Worm (Caenorhabditis elegans) whole organism, young adult: Measurements from ENCODE around the gene sbp-1.

Source experiments
- C06A6.2 ChIP-seq: fragments of 200-800 bp; sonication (Bioruptor generic); conservative IDR thresholded peaks from 2 replicates; pipeline ENCODE4 v1.3.6; 2022; ENCODE audit warnings: missing genetic modification characterization, missing compliant biosample characterization
- ama-1 ChIP-seq, 3 experiments: fragments of 150-350 bp in 1 of 3; sonication (generic microtip) in 2 of 3; optimal IDR thresholded peaks; 2 replicates each; lab custom pipeline; 2014 to 2018; ENCODE audit warnings: missing biosample characterization in 2 of 3, missing genetic modification characterization in 2 of 3, missing genetic modification reagents in 2 of 3
- ceh-27 ChIP-seq: fragments of 200-800 bp; sonication (Bioruptor generic); optimal IDR thresholded peaks from 2 replicates; lab custom pipeline; 2018; ENCODE audit warnings: mild to moderate bottlenecking, missing genetic modification characterization, moderate library complexity, missing compliant biosample characterization
- him-1 ChIP-seq: sonication (generic microtip); optimal IDR thresholded peaks from 2 replicates; lab custom pipeline; 2016; ENCODE audit warnings: missing genotype, missing genetic modification reagents, missing genetic modification characterization, missing compliant biosample characterization
- lag-1 ChIP-seq: fragments of 200-800 bp; sonication (Bioruptor generic); IDR thresholded peaks from 2 replicates; pipeline ENCODE4 v1.3.6; 2022; ENCODE audit warnings: missing genetic modification reagents, missing genetic modification characterization, missing compliant biosample characterization
- madf-3 ChIP-seq: fragments of 200-800 bp; sonication (Bioruptor generic); IDR thresholded peaks from 2 replicates; pipeline ENCODE4 v1.3.6; 2022; ENCODE audit warnings: missing genetic modification reagents, missing genetic modification characterization, missing compliant biosample characterization
- nfyb-1 ChIP-seq: fragments of 200-800 bp; sonication (Bioruptor generic); IDR thresholded peaks from 2 replicates; pipeline ENCODE4 v1.3.6; 2022; ENCODE audit warnings: missing genetic modification reagents, missing genetic modification characterization, missing compliant biosample characterization
- nhr-120 ChIP-seq: fragments of 200-800 bp; sonication (Bioruptor generic); IDR thresholded peaks from 2 replicates; pipeline ENCODE4 v1.3.6; 2022; ENCODE audit warnings: missing genetic modification characterization, missing compliant biosample characterization
- pha-4 ChIP-seq: fragments of 150-350 bp; sonication (generic microtip); optimal IDR thresholded peaks from 2 replicates; lab custom pipeline; 2014; ENCODE audit warnings: missing biosample characterization, missing genetic modification reagents, missing genetic modification characterization
- sea-2 ChIP-seq: fragments of 200-800 bp; sonication (Bioruptor generic); IDR thresholded peaks from 2 replicates; pipeline ENCODE4 v1.3.6; 2022; ENCODE audit warnings: missing genetic modification characterization, missing compliant biosample characterization
- tlf-1 ChIP-seq: fragments of 200-800 bp; sonication (Bioruptor generic); optimal IDR thresholded peaks from 2 replicates; lab custom pipeline; 2018; ENCODE audit warnings: mild to moderate bottlenecking, missing genetic modification characterization, missing compliant biosample characterization
- unc-62 ChIP-seq: fragments of 150-350 bp; optimal IDR thresholded peaks from 2 replicates; lab custom pipeline; 2014; ENCODE audit warnings: missing biosample characterization, missing genetic modification reagents, missing genetic modification characterization
- ztf-26 ChIP-seq: sonication (generic microtip); optimal IDR thresholded peaks from 2 replicates; lab custom pipeline; 2017; ENCODE audit warnings: missing genetic modification characterization, missing compliant biosample characterization

ce11 chrIII:11442556-11442955 lies at the start of gene sbp-1:
- TF ChIP-seq ceh-27 (no peak), madf-3 (GFP tag; lab: Robert Waterston, UW) (no peak), ama-1 (optimal IDR thresholded peaks at IDR 0.05; lab: Kevin White, UChicago) (no peak), ama-1 (GFP tag; optimal IDR thresholded peaks at IDR 0.05; lab: Kevin White, UChicago) (no peak), nhr-120 (GFP tag; lab: Robert Waterston, UW) (no peak), sea-2 (GFP tag; lab: Robert Waterston, UW) (no peak), him-1 (no peak), ztf-26 (no peak), tlf-1 (GFP tag; lab: Kevin White, UChicago) (no peak), pha-4 (tag; lab: Kevin White, UChicago) (no peak), nfyb-1 (GFP tag; lab: Robert Waterston, UW) (no peak), unc-62 (GFP tag; lab: Kevin White, UChicago) (no peak), C06A6.2 (GFP tag; lab: Robert Waterston, UW) (no peak), lag-1 (GFP tag; lab: Robert Waterston, UW) (no peak)
